Worm (Caenorhabditis elegans) whole organism, L4/young adult: ENCODE data around the gene Y55F3AR.2.

Experiments
- W03F9.2 ChIP-seq: fragments of 150-350 bp; optimal IDR thresholded peaks from 2 replicates; lab custom pipeline; 2014; ENCODE audit warnings: missing biosample characterization, missing genetic modification characterization
- him-1 ChIP-seq: sonication (generic microtip); optimal IDR thresholded peaks from 2 replicates; lab custom pipeline; 2016; ENCODE audit warnings: missing genotype, missing genetic modification reagents, missing genetic modification characterization, missing compliant biosample characterization

DNA sequence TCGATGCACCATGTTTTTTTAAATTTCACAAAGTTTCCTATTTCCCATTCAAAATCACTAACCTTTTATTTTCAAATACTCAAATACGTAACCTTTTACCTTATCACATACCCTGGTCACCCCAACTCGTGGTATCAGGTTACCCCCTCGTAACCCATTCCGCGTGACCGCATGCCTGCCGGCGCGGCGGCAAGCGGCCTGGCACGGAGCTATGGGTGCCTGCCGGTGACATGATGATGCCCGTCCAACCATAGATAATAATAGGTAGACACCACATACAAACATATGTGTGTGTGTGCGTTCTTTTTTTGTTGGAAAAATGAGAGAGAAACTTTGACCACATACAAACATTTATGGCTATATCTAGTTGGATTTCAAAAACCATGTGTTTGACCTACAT, 28.8 kb upstream of the Y55F3AR.2 start:
- TF ChIP-seq W03F9.2 (tag; lab: Kevin White, UChicago) (no peak), him-1 (tag; lab: Kevin White, UChicago) (no peak)
